Fruit fly (Drosophila melanogaster) whole organism, embryonic: Measurements from ENCODE around the gene Ret.

Experiments used
- CG10147 ChIP-seq: fragments of 200-800 bp; sonication (Bioruptor generic); optimal IDR thresholded peaks from 2 replicates; lab custom pipeline; 2019; ENCODE audit warnings: missing biosample characterization, mild to moderate bottlenecking, missing genetic modification characterization, moderate library complexity
- CG10209 ChIP-seq: fragments of 200-800 bp; sonication (Bioruptor generic); optimal IDR thresholded peaks from 3 replicates; lab custom pipeline; 2017; ENCODE audit warnings: missing biosample characterization, mild to moderate bottlenecking, missing genetic modification characterization, missing genetic modification reagents
- CG12155 ChIP-seq: fragments of 200-800 bp; sonication (Bioruptor generic); optimal IDR thresholded peaks from 3 replicates; lab custom pipeline; 2016; ENCODE audit warnings: missing biosample characterization, missing genetic modification characterization
- CG14050 ChIP-seq: fragments of 200-800 bp; sonication (Bioruptor generic); IDR thresholded peaks from 3 replicates; pipeline ENCODE4 v1.3.6; 2022; ENCODE audit warnings: missing biosample characterization, missing genetic modification characterization
- CG14860 ChIP-seq: fragments of 200-800 bp; sonication (Bioruptor generic); IDR thresholded peaks from 3 replicates; pipeline ENCODE4 v1.3.6; 2022; ENCODE audit warnings: missing biosample characterization, missing genetic modification characterization; ENCODE audit not compliant: partially characterized antibody
- CG15269 ChIP-seq: fragments of 200-800 bp; sonication (Bioruptor generic); optimal IDR thresholded peaks from 2 replicates; lab custom pipeline; 2018; ENCODE audit warnings: missing biosample characterization, mild to moderate bottlenecking, missing genetic modification characterization, moderate library complexity
- CG16813 ChIP-seq: fragments of 200-800 bp; sonication (Bioruptor generic); IDR thresholded peaks from 3 replicates; pipeline ENCODE4 v1.3.6; 2022; ENCODE audit warnings: missing biosample characterization, missing genetic modification characterization; ENCODE audit not compliant: partially characterized antibody
- CG31441 ChIP-seq: fragments of 200-800 bp; sonication (Bioruptor generic); IDR thresholded peaks from 2 replicates; pipeline ENCODE4 v1.3.6; 2022; ENCODE audit warnings: missing biosample characterization, missing genetic modification characterization
- CG32532 ChIP-seq: fragments of 200-800 bp; sonication (Bioruptor generic); IDR thresholded peaks from 2 replicates; pipeline ENCODE4 v1.3.6; 2022; ENCODE audit warnings: missing biosample characterization, missing genetic modification characterization
- CG32767 ChIP-seq: fragments of 200-800 bp; sonication (Bioruptor generic); IDR thresholded peaks from 2 replicates; pipeline ENCODE4 v1.3.6; 2022; ENCODE audit warnings: missing biosample characterization, missing genetic modification characterization
- CG34422 ChIP-seq: fragments of 200-800 bp; sonication (Bioruptor generic); IDR thresholded peaks from 3 replicates; pipeline ENCODE4 v1.3.6; 2022; ENCODE audit warnings: missing biosample characterization, missing genetic modification characterization
- CG4360 ChIP-seq: fragments of 200-800 bp; sonication (Bioruptor generic); IDR thresholded peaks from 2 replicates; pipeline ENCODE4 v1.3.6; 2022; ENCODE audit warnings: missing biosample characterization, missing genetic modification characterization
- CG6654 ChIP-seq: fragments of 200-800 bp; sonication (Bioruptor generic); optimal IDR thresholded peaks from 2 replicates; lab custom pipeline; 2017; ENCODE audit warnings: missing biosample characterization, mild to moderate bottlenecking, missing genetic modification characterization
- CG8089 ChIP-seq: fragments of 200-800 bp; sonication (Bioruptor generic); optimal IDR thresholded peaks from 3 replicates; lab custom pipeline; 2016; ENCODE audit warnings: missing biosample characterization, missing genetic modification characterization
- CG9215 ChIP-seq: fragments of 200-800 bp; sonication (Bioruptor generic); IDR thresholded peaks from 2 replicates; pipeline ENCODE4 v1.3.6; 2022; ENCODE audit warnings: missing biosample characterization, missing genetic modification characterization
- CrebB ChIP-seq: fragments of 200-800 bp; sonication (Bioruptor generic); optimal IDR thresholded peaks from 3 replicates; lab custom pipeline; 2018; ENCODE audit warnings: missing biosample characterization, mild to moderate bottlenecking, missing genetic modification characterization
- Dip3 ChIP-seq: fragments of 200-800 bp; sonication (Bioruptor generic); optimal IDR thresholded peaks from 3 replicates; lab custom pipeline; 2016; ENCODE audit warnings: missing biosample characterization, missing genetic modification characterization
- Dll ChIP-seq: fragments of 200-800 bp; sonication (Bioruptor generic); IDR thresholded peaks from 4 replicates; pipeline ENCODE4 v1.3.6; 2022; ENCODE audit warnings: missing biosample characterization, missing genetic modification characterization; ENCODE audit not compliant: partially characterized antibody
- H2.0 ChIP-seq: fragments of 200-800 bp; sonication (Bioruptor generic); IDR thresholded peaks from 2 replicates; pipeline ENCODE4 v1.3.6; 2022; ENCODE audit warnings: missing biosample characterization, missing genetic modification characterization
- HHEX ChIP-seq: fragments of 200-800 bp; sonication (Bioruptor generic); optimal IDR thresholded peaks from 3 replicates; lab custom pipeline; 2017; ENCODE audit warnings: missing biosample characterization, mild to moderate bottlenecking, missing genetic modification characterization, missing genetic modification reagents
- HLH54F ChIP-seq: fragments of 200-800 bp; sonication (Bioruptor generic); optimal IDR thresholded peaks from 3 replicates; lab custom pipeline; 2016; ENCODE audit warnings: missing biosample characterization, missing genetic modification characterization
- Lpt ChIP-seq: fragments of >200 bp; optimal IDR thresholded peaks from 2 replicates; lab custom pipeline; 2018; ENCODE audit warnings: missing biosample characterization, missing genetic modification characterization
- NC2β ChIP-seq: fragments of 200-800 bp; sonication (Bioruptor generic); optimal IDR thresholded peaks from 2 replicates; lab custom pipeline; 2016; ENCODE audit warnings: missing biosample characterization, missing genetic modification characterization
- Nf-YA ChIP-seq: fragments of 200-800 bp; sonication (Bioruptor generic); IDR thresholded peaks from 2 replicates; pipeline ENCODE4 v1.3.6; 2022; ENCODE audit warnings: missing biosample characterization, missing genetic modification characterization
- Oli ChIP-seq: fragments of 200-800 bp; sonication (Bioruptor generic); optimal IDR thresholded peaks from 2 replicates; lab custom pipeline; 2018; ENCODE audit warnings: missing biosample characterization, mild to moderate bottlenecking, missing genetic modification characterization, moderate library complexity
- Opbp ChIP-seq: fragments of 200-800 bp; sonication (Bioruptor generic); IDR thresholded peaks from 3 replicates; pipeline ENCODE4 v1.3.6; 2022; ENCODE audit warnings: missing biosample characterization, missing genetic modification characterization; ENCODE audit not compliant: partially characterized antibody
- Poxn ChIP-seq: fragments of 200-800 bp; sonication (Bioruptor generic); IDR thresholded peaks from 2 replicates; pipeline ENCODE4 v1.3.6; 2022; ENCODE audit warnings: missing biosample characterization, missing genetic modification characterization
- Rfx ChIP-seq: fragments of 200-800 bp; sonication (Bioruptor generic); IDR thresholded peaks from 2 replicates; pipeline ENCODE4 v1.3.6; 2022; ENCODE audit warnings: missing biosample characterization, missing genetic modification characterization
- Sin3A ChIP-seq: fragments of >200 bp; optimal IDR thresholded peaks from 2 replicates; lab custom pipeline; 2018
- Vsx1 ChIP-seq: fragments of 200-800 bp; sonication (Bioruptor generic); optimal IDR thresholded peaks from 2 replicates; lab custom pipeline; 2017; ENCODE audit warnings: missing biosample characterization, mild to moderate bottlenecking, missing genetic modification characterization, missing genetic modification reagents
- bsh ChIP-seq, 2 experiments: fragments of 200-800 bp; sonication (Bioruptor generic); optimal IDR thresholded peaks; 2 replicates each; lab custom pipeline; 2017 to 2018; ENCODE audit warnings: mild to moderate bottlenecking in 2 of 2, missing biosample characterization in 2 of 2, missing genetic modification characterization in 2 of 2, moderate library complexity in 1 of 2
- cad ChIP-seq: fragments of >200 bp; optimal IDR thresholded peaks from 2 replicates; lab custom pipeline; 2017; ENCODE audit warnings: missing biosample characterization, missing genetic modification characterization
- cg ChIP-seq: fragments of 200-800 bp; sonication (Bioruptor generic); optimal IDR thresholded peaks from 3 replicates; lab custom pipeline; 2019; ENCODE audit warnings: missing biosample characterization, mild to moderate bottlenecking, missing genetic modification characterization, moderate library complexity
- chm ChIP-seq: fragments of 200-800 bp; sonication (Bioruptor generic); IDR thresholded peaks from 2 replicates; pipeline ENCODE4 v1.3.6; 2022; ENCODE audit warnings: missing biosample characterization, missing genetic modification characterization
- crol ChIP-seq: fragments of 200-800 bp; sonication (Bioruptor generic); IDR thresholded peaks from 2 replicates; pipeline ENCODE4 v1.3.6; 2022; ENCODE audit warnings: missing biosample characterization, missing genetic modification characterization
- dan ChIP-seq: fragments of 200-800 bp; sonication (Bioruptor generic); IDR thresholded peaks from 2 replicates; pipeline ENCODE4 v1.3.6; 2022; ENCODE audit warnings: missing biosample characterization, missing genetic modification characterization
- h ChIP-seq: fragments of >200 bp; optimal IDR thresholded peaks from 2 replicates; lab custom pipeline; 2017
- insv ChIP-seq, 2 experiments: fragments of 200-800 bp; sonication (Bioruptor generic); optimal IDR thresholded peaks; 3 replicates each; lab custom pipeline; 2016 to 2018; ENCODE audit warnings: missing biosample characterization in 2 of 2, missing genetic modification characterization in 2 of 2
- jumu ChIP-seq: fragments of 200-800 bp; sonication (Bioruptor generic); optimal IDR thresholded peaks from 3 replicates; lab custom pipeline; 2016; ENCODE audit warnings: missing biosample characterization, missing genetic modification characterization
- kah ChIP-seq: fragments of 200-800 bp; sonication (Bioruptor generic); optimal IDR thresholded peaks from 2 replicates; lab custom pipeline; 2018; ENCODE audit warnings: missing biosample characterization, mild to moderate bottlenecking, missing genetic modification characterization
- kni ChIP-seq: fragments of 200-800 bp; sonication (Bioruptor generic); optimal IDR thresholded peaks from 3 replicates; lab custom pipeline; 2017; ENCODE audit warnings: mild to moderate bottlenecking, missing biosample characterization, missing genetic modification reagents, missing genetic modification characterization
- luna ChIP-seq: fragments of 200-800 bp; sonication (Bioruptor generic); optimal IDR thresholded peaks from 2 replicates; lab custom pipeline; 2016; ENCODE audit warnings: missing biosample characterization, missing genetic modification characterization
- pan ChIP-seq, 4 experiments: fragments of >200 bp in 3 of 4; fragments of 200-800 bp in 1 of 4; sonication (Bioruptor generic) in 1 of 4; optimal IDR thresholded peaks in 3 of 4; IDR thresholded peaks in 1 of 4; 2 replicates each; pipeline versions ENCODE4 v1.3.6 to Lab custom; 2017 to 2022; ENCODE audit warnings: missing biosample characterization in 2 of 4, missing genetic modification characterization in 2 of 4, mixed read lengths in 1 of 4
- pfk ChIP-seq: fragments of 200-800 bp; sonication (Bioruptor generic); optimal IDR thresholded peaks from 2 replicates; lab custom pipeline; 2018; ENCODE audit warnings: missing biosample characterization, mild to moderate bottlenecking, missing genetic modification characterization, moderate library complexity
- schlank ChIP-seq: fragments of 200-800 bp; sonication (Bioruptor generic); optimal IDR thresholded peaks from 2 replicates; lab custom pipeline; 2018; ENCODE audit warnings: missing biosample characterization, mild to moderate bottlenecking, missing genetic modification characterization
- shn ChIP-seq: fragments of 200-800 bp; sonication (Bioruptor generic); optimal IDR thresholded peaks from 3 replicates; lab custom pipeline; 2016; ENCODE audit warnings: missing biosample characterization, missing genetic modification characterization
- slou ChIP-seq: fragments of 200-800 bp; sonication (Bioruptor generic); optimal IDR thresholded peaks from 3 replicates; lab custom pipeline; 2016; ENCODE audit warnings: missing biosample characterization, missing genetic modification characterization
- tx ChIP-seq: fragments of 200-800 bp; sonication (Bioruptor generic); optimal IDR thresholded peaks from 2 replicates; lab custom pipeline; 2016; ENCODE audit warnings: missing biosample characterization, missing genetic modification characterization
- usp ChIP-seq: fragments of >200 bp; optimal IDR thresholded peaks from 2 replicates; lab custom pipeline; 2017; ENCODE audit warnings: missing biosample characterization, missing genetic modification characterization
- wdn ChIP-seq: fragments of 200-800 bp; sonication (Bioruptor generic); IDR thresholded peaks from 2 replicates; pipeline ENCODE4 v1.3.6; 2022; ENCODE audit warnings: missing biosample characterization, missing genetic modification characterization

Gene Ret

DNA sequence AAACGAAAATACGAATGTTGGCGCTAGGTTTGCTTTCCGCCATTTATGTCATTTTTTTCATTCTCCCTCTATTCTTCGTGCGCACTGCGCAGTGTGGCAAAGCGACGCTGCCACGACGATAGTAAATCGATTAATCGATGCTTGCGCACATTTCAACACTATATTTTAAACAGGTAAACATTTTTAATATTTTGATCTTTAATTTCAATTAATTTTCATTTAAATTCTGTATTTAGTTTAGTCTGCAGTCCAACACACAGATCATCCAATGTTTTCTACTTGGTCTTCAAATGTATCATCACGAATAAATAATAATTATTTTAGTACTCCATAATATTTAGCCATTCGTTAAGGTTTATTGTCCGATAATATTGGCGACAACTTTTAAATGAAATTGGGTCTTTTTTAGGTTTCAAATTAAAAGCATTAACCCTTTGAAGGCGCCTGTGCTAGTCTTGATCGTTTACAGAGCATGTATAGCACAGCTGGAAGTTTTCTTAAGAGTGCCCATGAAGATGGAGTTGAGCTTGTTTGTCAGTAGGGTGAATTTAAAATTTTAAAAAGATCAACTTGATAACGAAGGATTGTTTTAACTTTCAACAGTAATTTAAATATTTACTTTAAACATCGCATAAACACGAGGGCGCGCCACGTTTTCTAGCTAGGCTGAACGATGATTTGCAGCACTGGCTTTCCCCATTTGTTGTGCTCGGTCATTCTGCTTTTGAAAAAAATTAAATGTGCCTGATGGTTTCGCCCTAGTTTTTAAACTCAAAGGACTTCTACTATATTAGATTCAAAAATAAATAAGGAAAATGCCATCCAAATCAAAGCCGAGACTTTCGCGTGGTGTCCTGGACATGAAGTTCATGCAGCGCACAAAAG is 42.2 kb downstream of the Ret start, which contains the start of the genes Mpp6 and E2f2 (continued):
- no peak for TF ChIP-seq pan (optimal IDR thresholded peaks at IDR 0.05; lab: Kevin White, UChicago)
- TF ChIP-seq pan (GFP tag; optimal IDR thresholded peaks at IDR 0.05 in 1 of 2, IDR thresholded peaks at IDR 0.05 in 1 of 2), result peak in 1 of 2 experiments; percentile 48
- TF ChIP-seq cad (GFP tag; lab: Kevin White, UChicago), result no peak
- peak; percentile 29 for TF ChIP-seq Dip3
- TF ChIP-seq CG8089, result no peak
- no peak for TF ChIP-seq chm (GFP tag; lab: Robert Waterston, UW)
- no peak for TF ChIP-seq usp (GFP tag; lab: Kevin White, UChicago)
- TF ChIP-seq bsh (GFP tag; optimal IDR thresholded peaks at IDR 0.05; lab: Kevin White, UChicago), result no peak
- TF ChIP-seq CG15269 (tag; lab: Kevin White, UChicago), result no peak
- peak; percentile 91 for TF ChIP-seq Opbp (GFP tag; lab: Robert Waterston, UW)
- TF ChIP-seq CG32532 (GFP tag; lab: Robert Waterston, UW), result peak; percentile 67; the same call in 1 of the 2 replicates
- TF ChIP-seq jumu (GFP tag; lab: Kevin White, UChicago), result no peak
- no peak for TF ChIP-seq schlank (tag; lab: Kevin White, UChicago)
- TF ChIP-seq crol (GFP tag; lab: Robert Waterston, UW), result no peak
- TF ChIP-seq wdn (GFP tag; lab: Robert Waterston, UW), result no peak
- no peak for TF ChIP-seq CG14050 (GFP tag; lab: Robert Waterston, UW)
- no peak for TF ChIP-seq Oli (tag; lab: Kevin White, UChicago)
- no peak for TF ChIP-seq luna
- no peak for TF ChIP-seq CG34422
- TF ChIP-seq kah, result no peak
- TF ChIP-seq NC2β, result no peak
- TF ChIP-seq HLH54F, result peak; percentile 25
- TF ChIP-seq CG6654, result no peak
- no peak for TF ChIP-seq CG4360 (GFP tag; lab: Robert Waterston, UW)
- peak; percentile 86 for TF ChIP-seq CG16813 (GFP tag; lab: Robert Waterston, UW)
- TF ChIP-seq CrebB (tag; lab: Kevin White, UChicago), result no peak
- TF ChIP-seq Lpt (GFP tag; lab: Kevin White, UChicago), result no peak
- no peak for TF ChIP-seq CG10147 (GFP tag; lab: Kevin White, UChicago)
- no peak for TF ChIP-seq cg (GFP tag; lab: Kevin White, UChicago)
- TF ChIP-seq kni (GFP tag; lab: Kevin White, UChicago), result no peak
- TF ChIP-seq Sin3A, result peak; percentile 1
- no peak for TF ChIP-seq Nf-YA (GFP tag; lab: Robert Waterston, UW)
- TF ChIP-seq dan (GFP tag; lab: Robert Waterston, UW), result no peak
- peak; percentile 86 for TF ChIP-seq Rfx (GFP tag; lab: Robert Waterston, UW)
- no peak for TF ChIP-seq CG32767 (GFP tag; lab: Robert Waterston, UW)
- no peak for TF ChIP-seq slou (GFP tag; lab: Kevin White, UChicago)
- TF ChIP-seq CG10209 (GFP tag; lab: Kevin White, UChicago), result peak; percentile 23
- TF ChIP-seq H2.0 (GFP tag; lab: Robert Waterston, UW), result peak; percentile 15; the same call in 1 of the 2 replicates
- no peak for TF ChIP-seq CG31441
- no peak for TF ChIP-seq shn
- no peak for TF ChIP-seq insv (GFP tag; optimal IDR thresholded peaks at IDR 0.05; lab: Kevin White, UChicago)
- no peak for TF ChIP-seq HHEX (GFP tag; lab: Kevin White, UChicago)
- TF ChIP-seq CG12155 (GFP tag; lab: Kevin White, UChicago), result peak; percentile 5
- no peak for TF ChIP-seq h (lab: Kevin White, UChicago)
- TF ChIP-seq Poxn, result no peak
- no peak for TF ChIP-seq tx (GFP tag; lab: Kevin White, UChicago)
- TF ChIP-seq Dll (GFP tag; lab: Robert Waterston, UW), result peak; percentile 84
- no peak for TF ChIP-seq Vsx1 (GFP tag; lab: Kevin White, UChicago)
- TF ChIP-seq pfk (GFP tag; lab: Kevin White, UChicago), result no peak
- TF ChIP-seq CG9215, result no peak
- 0 out of 3 replicates have a peak, but pooled peaks have one; percentile 50 for TF ChIP-seq CG14860 (GFP tag; lab: Robert Waterston, UW)
